Worm (Caenorhabditis elegans): ENCODE data around the gene sri-2.

The sri-2 gene

DNA sequence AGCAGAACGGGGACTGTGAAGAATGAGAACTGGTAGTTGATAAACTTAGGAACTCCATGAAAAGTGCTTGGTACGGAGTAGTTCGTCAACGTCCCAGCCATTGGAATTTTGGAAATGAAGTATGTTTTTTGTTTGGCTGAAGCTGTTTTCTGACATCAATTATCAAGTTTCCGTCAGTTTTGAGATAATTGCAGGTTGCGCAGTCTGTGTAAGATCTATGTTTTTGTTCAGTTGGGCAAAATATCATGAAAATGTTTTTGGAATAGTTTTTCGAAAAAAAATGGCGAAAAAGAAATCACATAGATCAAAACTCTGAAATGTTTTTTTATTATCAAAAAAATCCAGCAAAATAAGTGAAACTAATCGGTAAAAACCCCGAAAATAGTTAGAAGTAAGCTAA is 9.8 kb upstream of the sri-2 start, which contains the start of gene sru-22:
Gene sru-22 (minus strand): TSS at position 101 of the 400 bp plus-strand sequence.
- TF ChIP-seq xbp-1 (tag; optimal IDR thresholded peaks at IDR 0.05) (no peak), efl-1 (optimal IDR thresholded peaks at IDR 0.05) (no peak), efl-1 (GFP tag; optimal IDR thresholded peaks at IDR 0.05 in 1 of 2) (peak in 1 of 2 experiments; percentile 7)

- TF ChIP-seq nhr-28 (tag; optimal IDR thresholded peaks at IDR 0.05) (no peak), xbp-1 (tag; optimal IDR thresholded peaks at IDR 0.05) (no peak), aly-2 (tag; optimal IDR thresholded peaks at IDR 0.05) (no peak), fkh-10 (GFP tag; optimal IDR thresholded peaks at IDR 0.05) (no peak), lin-14 (GFP tag; optimal IDR thresholded peaks at IDR 0.05) (no peak), efl-1 (optimal IDR thresholded peaks at IDR 0.05) (no peak), efl-1 (GFP tag; optimal IDR thresholded peaks at IDR 0.05 in 1 of 2) (no peak), unc-86 (tag; optimal IDR thresholded peaks at IDR 0.05) (no peak), nhr-237 (tag; optimal IDR thresholded peaks at IDR 0.05) (no peak)
Observed at ce11 chrV:15972484-15972883, 7.5 kb upstream of the sri-2 start, which contains the start of gene sru-23. sru-23 (minus strand) TSS chrV:15972584.

DNA sequence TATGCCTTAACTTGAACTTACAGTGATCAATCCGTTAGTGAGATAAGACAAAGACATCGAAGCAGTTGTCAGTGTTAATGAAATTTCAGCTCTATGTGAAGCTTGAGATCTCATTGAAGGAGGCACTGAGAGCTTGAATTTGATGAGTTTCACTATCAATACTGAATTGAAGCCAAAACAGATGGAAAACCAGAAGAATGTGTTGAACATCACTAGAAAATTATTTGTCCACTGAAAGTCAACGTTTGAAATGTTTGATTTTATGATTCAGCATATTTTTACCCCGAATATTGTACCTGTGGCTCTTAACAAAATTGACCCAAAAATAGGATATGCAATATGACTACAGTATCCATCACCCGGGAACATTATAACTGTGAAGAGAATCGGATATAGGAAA is 5.8 kb upstream of the sri-2 start:
- TF ChIP-seq skn-1 (tag; optimal IDR thresholded peaks at IDR 0.05) (no peak), mep-1 (tag; optimal IDR thresholded peaks at IDR 0.05) (no peak)

DNA sequence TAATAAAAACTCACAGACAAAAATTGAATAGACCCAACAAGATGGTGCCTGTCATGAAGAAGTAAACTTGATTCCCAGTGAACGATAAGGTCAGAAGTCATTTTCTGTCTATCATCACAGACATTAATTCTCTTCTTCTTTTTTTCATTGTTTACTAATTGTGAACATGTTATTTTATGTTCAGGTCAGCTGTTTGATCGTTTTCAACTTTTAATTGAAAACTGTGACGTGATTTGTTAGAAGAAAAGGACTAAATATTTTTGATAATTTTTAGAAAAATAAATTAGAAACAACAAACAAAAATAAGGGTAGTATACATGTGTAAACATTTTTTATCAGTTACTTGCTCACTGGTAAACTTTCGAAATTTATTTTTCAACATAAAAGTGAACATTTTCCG is 4.6 kb upstream of the sri-2 start, which contains the start of gene F36G9.7:
Gene F36G9.7 (minus strand): TSS at position 101 of the 400 bp plus-strand sequence.
- no peak for TF ChIP-seq alr-1 (tag; optimal IDR thresholded peaks at IDR 0.05; ENCODE audit: borderline replicate concordance)
- TF ChIP-seq efl-3 (GFP tag; optimal IDR thresholded peaks at IDR 0.05), result no peak
- no peak for TF ChIP-seq ces-1 (GFP tag; optimal IDR thresholded peaks at IDR 0.05)
- no peak for TF ChIP-seq ama-1 (optimal IDR thresholded peaks at IDR 0.05)
- TF ChIP-seq lin-15B (tag; optimal IDR thresholded peaks at IDR 0.05), result no peak
- TF ChIP-seq nhr-20 (tag; optimal IDR thresholded peaks at IDR 0.05), result no peak
- no peak for TF ChIP-seq sox-4 (tag; optimal IDR thresholded peaks at IDR 0.05)
- no peak for TF ChIP-seq snpc-4 (tag; optimal IDR thresholded peaks at IDR 0.05)
- TF ChIP-seq lin-13 (GFP tag; optimal IDR thresholded peaks at IDR 0.05), result no peak
- TF ChIP-seq nhr-11 (tag; optimal IDR thresholded peaks at IDR 0.05), result no peak
- TF ChIP-seq F16B12.6 (tag; optimal IDR thresholded peaks at IDR 0.05), result no peak
- no peak for TF ChIP-seq elt-3 (tag; optimal IDR thresholded peaks at IDR 0.05)
- TF ChIP-seq unc-86 (tag; optimal IDR thresholded peaks at IDR 0.05), result no peak
- TF ChIP-seq pax-3 (tag; optimal IDR thresholded peaks at IDR 0.05), result no peak

DNA sequence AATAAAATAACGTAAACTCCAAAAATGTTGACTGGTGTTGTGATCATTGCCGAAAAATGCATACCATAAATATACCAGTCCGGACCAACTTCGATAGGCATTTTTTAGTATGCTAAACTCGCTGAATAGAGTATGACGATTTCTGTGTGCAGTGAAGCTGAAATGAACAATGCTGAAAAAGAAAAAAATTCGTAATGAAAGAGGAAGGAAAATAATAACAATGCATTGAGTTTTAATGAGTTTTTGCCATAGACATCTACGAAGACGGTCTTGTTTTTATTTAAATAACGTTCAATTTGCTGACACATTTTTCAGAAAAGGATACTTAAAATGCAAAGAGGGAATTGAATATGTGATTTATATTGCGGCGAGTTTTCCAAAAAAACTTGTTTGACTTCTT is 2.5 kb upstream of the sri-2 start, which contains the start of gene sri-1:
Gene sri-1 (minus strand): TSS at position 101 of the 400 bp plus-strand sequence.
- TF ChIP-seq rnt-1 (tag; optimal IDR thresholded peaks at IDR 0.05) (no peak), hlh-4 (tag; optimal IDR thresholded peaks at IDR 0.05) (no peak), vab-15 (tag; optimal IDR thresholded peaks at IDR 0.05) (no peak), fkh-8 (tag; optimal IDR thresholded peaks at IDR 0.05) (no peak), C16A3.4 (tag; optimal IDR thresholded peaks at IDR 0.05) (no peak), pax-3 (tag; optimal IDR thresholded peaks at IDR 0.05) (no peak), ets-5 (GFP tag; IDR thresholded peaks at IDR 0.05) (no peak), dsc-1 (tag; optimal IDR thresholded peaks at IDR 0.05) (no peak)

DNA sequence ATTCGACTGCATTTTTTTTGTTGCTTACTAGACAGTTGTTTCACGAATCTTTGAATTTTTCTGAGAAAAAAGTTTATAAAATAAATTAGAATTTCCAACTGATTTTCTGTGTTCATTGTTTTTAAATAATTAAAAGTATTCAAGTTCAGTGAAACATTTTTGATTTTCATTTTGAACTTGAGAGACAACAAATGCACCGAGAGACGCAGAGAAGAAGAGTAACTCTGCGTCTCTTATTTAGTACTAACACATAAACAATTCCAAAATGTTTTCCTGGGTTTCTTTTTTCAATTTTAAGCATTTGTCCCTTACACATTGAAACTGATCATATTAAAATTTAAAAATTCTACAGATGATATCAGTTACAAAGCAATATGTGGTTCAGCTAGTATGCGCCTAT is 5.6 kb downstream of the sri-2 start:
- TF ChIP-seq mep-1 (tag; optimal IDR thresholded peaks at IDR 0.05) (peak; percentile 8), blmp-1 (tag; optimal IDR thresholded peaks at IDR 0.05) (no peak), elt-3 (tag; optimal IDR thresholded peaks at IDR 0.05) (no peak), egl-13 (tag; optimal IDR thresholded peaks at IDR 0.05) (no peak), unc-62 (GFP tag; optimal IDR thresholded peaks at IDR 0.05) (no peak), C34B4.2 (tag; optimal IDR thresholded peaks at IDR 0.05) (no peak), ceh-88 (GFP tag; IDR thresholded peaks at IDR 0.05) (no peak), xbp-1 (tag; optimal IDR thresholded peaks at IDR 0.05) (no peak), efl-1 (optimal IDR thresholded peaks at IDR 0.05) (peak; percentile 35 to 41), efl-1 (GFP tag; optimal IDR thresholded peaks at IDR 0.05 in 1 of 2) (peak in 1 of 2 experiments; percentile 82), sox-4 (tag; optimal IDR thresholded peaks at IDR 0.05) (no peak), elt-2 (tag; optimal IDR thresholded peaks at IDR 0.05) (no peak), unc-130 (tag; optimal IDR thresholded peaks at IDR 0.05) (no peak), nhr-20 (tag; optimal IDR thresholded peaks at IDR 0.05) (peak; percentile 53), rnt-1 (tag; optimal IDR thresholded peaks at IDR 0.05) (no peak), egl-27 (tag; optimal IDR thresholded peaks at IDR 0.05) (no peak), aha-1 (tag; optimal IDR thresholded peaks at IDR 0.05) (no peak), irx-1 (tag; optimal IDR thresholded peaks at IDR 0.05) (no peak), fkh-8 (tag; optimal IDR thresholded peaks at IDR 0.05) (no peak), pax-3 (tag; optimal IDR thresholded peaks at IDR 0.05) (no peak), pqm-1 (tag; optimal IDR thresholded peaks at IDR 0.05) (no peak), lin-39 (tag; optimal IDR thresholded peaks at IDR 0.05) (no peak), ama-1 (optimal IDR thresholded peaks at IDR 0.05) (no peak), nhr-84 (tag; optimal IDR thresholded peaks at IDR 0.05) (no peak)

Data from whole organism, L1 larva.